Worm (Caenorhabditis elegans) whole organism, L1 larva: ENCODE results near the gene skpo-3.
A peak's percentile ranks its signal among the peaks of the same experiment; 100 is the strongest.

ENCODE experiments used
- efl-1 ChIP-seq, 4 experiments: fragments of 150-350 bp; optimal IDR thresholded peaks in 3 of 4; peaks in 1 of 4; 1 replicate in 1 of 4; 2 replicates in 3 of 4; lab custom pipeline; 2014; ENCODE audit warnings: missing biosample characterization in 2 of 4, missing genetic modification characterization in 2 of 4, missing genetic modification reagents in 2 of 4
- hlh-4 ChIP-seq: sonication (generic microtip); optimal IDR thresholded peaks from 2 replicates; lab custom pipeline; 2016; ENCODE audit warnings: mild to moderate bottlenecking, missing genetic modification characterization, missing compliant biosample characterization

The skpo-3 gene

ce11 chrII:7299042-7299441 is 53.4 kb downstream of the skpo-3 start, which contains the start of gene C30G12.1:
Gene C30G12.1, plus strand, starts transcription at chrII:7299342.
- TF ChIP-seq hlh-4 (no peak), efl-1 (optimal IDR thresholded peaks at IDR 0.05; lab: Kevin White, UChicago) (no peak), efl-1 (GFP tag; optimal IDR thresholded peaks at IDR 0.05 in 1 of 2; lab: Kevin White, UChicago) (peak in 1 of 2 experiments; percentile 17)
